Fruit fly (Drosophila melanogaster) whole organism, prepupa: ENCODE data around the gene CG8043.

Source experiments
- Blimp-1 ChIP-seq: fragments of 200-800 bp; sonication (Bioruptor generic); optimal IDR thresholded peaks from 3 replicates; lab custom pipeline; 2017; ENCODE audit warnings: missing biosample characterization, missing genetic modification characterization, mild to moderate bottlenecking, moderate library complexity, missing genetic modification reagents
- CG11294 ChIP-seq: fragments of 200-800 bp; sonication (Bioruptor generic); IDR thresholded peaks from 2 replicates; pipeline ENCODE4 v1.3.6; 2022; ENCODE audit warnings: missing biosample characterization, missing genetic modification characterization
- CG11762 ChIP-seq: fragments of 200-800 bp; sonication (Bioruptor generic); optimal IDR thresholded peaks from 3 replicates; lab custom pipeline; 2016; ENCODE audit warnings: missing biosample characterization, missing genetic modification characterization; ENCODE audit not compliant: insufficient read depth
- CG11902 ChIP-seq: fragments of 200-800 bp; sonication (Bioruptor generic); optimal IDR thresholded peaks from 3 replicates; lab custom pipeline; 2016; ENCODE audit warnings: missing biosample characterization, missing genetic modification characterization
- CG1621 ChIP-seq: fragments of 200-800 bp; sonication (Bioruptor generic); optimal IDR thresholded peaks from 3 replicates; lab custom pipeline; 2018; ENCODE audit warnings: missing biosample characterization, mild to moderate bottlenecking, missing genetic modification characterization
- CG16779 ChIP-seq: fragments of 200-800 bp; sonication (Bioruptor generic); optimal IDR thresholded peaks from 3 replicates; lab custom pipeline; 2017; ENCODE audit warnings: missing biosample characterization, mild to moderate bottlenecking, missing genetic modification characterization
- CG3032 ChIP-seq: fragments of 200-800 bp; optimal IDR thresholded peaks from 2 replicates; lab custom pipeline; 2019; ENCODE audit warnings: missing biosample characterization, mild to moderate bottlenecking, missing genetic modification characterization, moderate library complexity
- CG31627 ChIP-seq: fragments of 200-800 bp; sonication (Bioruptor generic); optimal IDR thresholded peaks from 3 replicates; lab custom pipeline; 2016; ENCODE audit warnings: missing biosample characterization, missing genetic modification characterization
- CG32006 ChIP-seq: fragments of 200-800 bp; sonication (Bioruptor generic); optimal IDR thresholded peaks from 3 replicates; lab custom pipeline; 2017; ENCODE audit warnings: missing biosample characterization, mild to moderate bottlenecking, missing genetic modification characterization
- CG34406 ChIP-seq: fragments of 200-800 bp; sonication (Bioruptor generic); optimal IDR thresholded peaks from 3 replicates; lab custom pipeline; 2016; ENCODE audit warnings: missing biosample characterization, missing genetic modification characterization
- CG3919 ChIP-seq: fragments of 200-800 bp; sonication (Bioruptor generic); optimal IDR thresholded peaks from 3 replicates; lab custom pipeline; 2016; ENCODE audit warnings: missing biosample characterization, missing genetic modification characterization
- CG6163 ChIP-seq: fragments of 200-800 bp; sonication (Bioruptor generic); IDR thresholded peaks from 3 replicates; pipeline ENCODE4 v1.3.6; 2022; ENCODE audit warnings: missing biosample characterization, missing genetic modification characterization
- CG6276 ChIP-seq: fragments of 200-800 bp; sonication (Bioruptor generic); optimal IDR thresholded peaks from 2 replicates; lab custom pipeline; 2017; ENCODE audit warnings: missing biosample characterization, mild to moderate bottlenecking, missing genetic modification characterization
- CG6792 ChIP-seq: fragments of 200-800 bp; sonication (Bioruptor generic); optimal IDR thresholded peaks from 3 replicates; lab custom pipeline; 2016; ENCODE audit warnings: missing biosample characterization, missing genetic modification characterization
- CG6808 ChIP-seq: fragments of 200-800 bp; sonication (Bioruptor generic); optimal IDR thresholded peaks from 3 replicates; lab custom pipeline; 2017; ENCODE audit warnings: missing biosample characterization, missing genetic modification characterization, mild to moderate bottlenecking, moderate library complexity, missing genetic modification reagents
- CG6854 ChIP-seq: fragments of 200-800 bp; sonication (Bioruptor generic); optimal IDR thresholded peaks from 2 replicates; lab custom pipeline; 2017; ENCODE audit warnings: missing biosample characterization, mild to moderate bottlenecking, missing genetic modification characterization
- CG7368 ChIP-seq: fragments of 200-800 bp; sonication (Bioruptor generic); optimal IDR thresholded peaks from 3 replicates; lab custom pipeline; 2016; ENCODE audit warnings: missing biosample characterization, missing genetic modification characterization
- CG8319 ChIP-seq: fragments of 200-800 bp; sonication (Bioruptor generic); optimal IDR thresholded peaks from 3 replicates; lab custom pipeline; 2016; ENCODE audit warnings: missing biosample characterization, missing genetic modification characterization
- CG8632 ChIP-seq: fragments of 200-800 bp; sonication (Bioruptor generic); optimal IDR thresholded peaks from 3 replicates; lab custom pipeline; 2016; ENCODE audit warnings: missing biosample characterization, missing genetic modification characterization
- Eip75B ChIP-seq: fragments of 200-800 bp; sonication (Bioruptor generic); optimal IDR thresholded peaks from 3 replicates; lab custom pipeline; 2016; ENCODE audit warnings: missing biosample characterization, missing genetic modification characterization
- Eip78C ChIP-seq: fragments of 200-800 bp; sonication (Bioruptor generic); peaks from one replicate; lab custom pipeline; 2016; ENCODE audit warnings: missing biosample characterization, missing genetic modification characterization
- Eip93F ChIP-seq: fragments of 200-800 bp; sonication (Bioruptor generic); optimal IDR thresholded peaks from 2 replicates; lab custom pipeline; 2016; ENCODE audit warnings: missing biosample characterization, mild to moderate bottlenecking, missing genetic modification characterization
- Ets21C ChIP-seq: fragments of 200-800 bp; sonication (Bioruptor generic); optimal IDR thresholded peaks from 3 replicates; lab custom pipeline; 2016; ENCODE audit warnings: missing biosample characterization, missing genetic modification characterization
- Ets96B ChIP-seq: fragments of 200-800 bp; optimal IDR thresholded peaks from 2 replicates; lab custom pipeline; 2019; ENCODE audit warnings: missing biosample characterization, mild to moderate bottlenecking, missing genetic modification characterization, moderate library complexity
- Gug ChIP-seq: fragments of 200-800 bp; sonication (Bioruptor generic); IDR thresholded peaks from 2 replicates; pipeline ENCODE4 v1.3.6; 2022; ENCODE audit warnings: missing biosample characterization, missing genetic modification characterization
- Hr38 ChIP-seq: sonication (Bioruptor generic); optimal IDR thresholded peaks from 2 replicates; lab custom pipeline; 2016; ENCODE audit warnings: missing biosample characterization, missing genetic modification characterization
- Hr39 ChIP-seq: fragments of 200-800 bp; sonication (Bioruptor generic); optimal IDR thresholded peaks from 2 replicates; lab custom pipeline; 2016; ENCODE audit warnings: missing biosample characterization, missing genetic modification characterization
- Hr4 ChIP-seq: fragments of 200-800 bp; sonication (Bioruptor generic); optimal IDR thresholded peaks from 3 replicates; lab custom pipeline; 2016; ENCODE audit warnings: missing biosample characterization, missing genetic modification characterization
- Lpt ChIP-seq: fragments of 200-800 bp; sonication (Bioruptor generic); optimal IDR thresholded peaks from 3 replicates; lab custom pipeline; 2016; ENCODE audit warnings: missing biosample characterization, missing genetic modification characterization
- OdsH ChIP-seq: fragments of 200-800 bp; sonication (Bioruptor generic); optimal IDR thresholded peaks from 3 replicates; lab custom pipeline; 2016; ENCODE audit warnings: missing biosample characterization, missing genetic modification characterization
- Sox102F ChIP-seq: fragments of 200-800 bp; sonication (Bioruptor generic); optimal IDR thresholded peaks from 2 replicates; lab custom pipeline; 2016; ENCODE audit warnings: missing biosample characterization, mild to moderate bottlenecking, missing genetic modification characterization
- Sox14 ChIP-seq: fragments of 200-800 bp; sonication (Bioruptor generic); optimal IDR thresholded peaks from 3 replicates; lab custom pipeline; 2016; ENCODE audit warnings: missing biosample characterization, missing genetic modification characterization
- achi ChIP-seq: fragments of 200-800 bp; sonication (Bioruptor generic); optimal IDR thresholded peaks from 3 replicates; lab custom pipeline; 2016; ENCODE audit warnings: missing biosample characterization, missing genetic modification characterization
- acj6 ChIP-seq: fragments of 200-800 bp; sonication (Bioruptor generic); optimal IDR thresholded peaks from 3 replicates; lab custom pipeline; 2016; ENCODE audit warnings: missing biosample characterization, missing genetic modification characterization
- cyc ChIP-seq: fragments of 200-800 bp; sonication (Bioruptor generic); optimal IDR thresholded peaks from 3 replicates; lab custom pipeline; 2016; ENCODE audit warnings: missing biosample characterization, missing genetic modification characterization
- dac ChIP-seq: fragments of 200-800 bp; sonication (Bioruptor generic); optimal IDR thresholded peaks from 2 replicates; lab custom pipeline; 2017; ENCODE audit warnings: missing biosample characterization, mild to moderate bottlenecking, missing genetic modification characterization
- dsx ChIP-seq: fragments of 200-800 bp; optimal IDR thresholded peaks from 3 replicates; lab custom pipeline; 2019; ENCODE audit warnings: missing biosample characterization, mild to moderate bottlenecking, missing genetic modification characterization, moderate library complexity; ENCODE audit not compliant: poor library complexity, severe bottlenecking
- esn ChIP-seq: fragments of 200-800 bp; sonication (Bioruptor generic); optimal IDR thresholded peaks from 2 replicates; lab custom pipeline; 2016; ENCODE audit warnings: missing biosample characterization, mild to moderate bottlenecking, missing genetic modification characterization, moderate library complexity
- fd85E ChIP-seq: fragments of 200-800 bp; sonication (Bioruptor generic); optimal IDR thresholded peaks from 3 replicates; lab custom pipeline; 2016; ENCODE audit warnings: missing biosample characterization, missing genetic modification characterization
- fkh ChIP-seq: fragments of 200-800 bp; sonication (Bioruptor generic); optimal IDR thresholded peaks from 3 replicates; lab custom pipeline; 2017; ENCODE audit warnings: missing biosample characterization, mild to moderate bottlenecking, missing genetic modification characterization, moderate library complexity
- net ChIP-seq: fragments of 200-800 bp; sonication (Bioruptor generic); optimal IDR thresholded peaks from 3 replicates; lab custom pipeline; 2016; ENCODE audit warnings: missing biosample characterization, missing genetic modification characterization
- pdm3 ChIP-seq: fragments of 200-800 bp; sonication (Bioruptor generic); optimal IDR thresholded peaks from 3 replicates; lab custom pipeline; 2016; ENCODE audit warnings: missing biosample characterization, missing genetic modification characterization
- salr ChIP-seq, 2 experiments: fragments of 200-800 bp; sonication (Bioruptor generic); optimal IDR thresholded peaks; 3 replicates each; lab custom pipeline; 2016 to 2018; ENCODE audit warnings: missing biosample characterization in 2 of 2, missing genetic modification characterization in 2 of 2, mild to moderate bottlenecking in 1 of 2
- spab ChIP-seq: fragments of 200-800 bp; sonication (Bioruptor generic); optimal IDR thresholded peaks from 2 replicates; lab custom pipeline; 2017; ENCODE audit warnings: missing biosample characterization, mild to moderate bottlenecking, missing genetic modification characterization, missing genetic modification reagents
- ss ChIP-seq, 2 experiments: fragments of 200-800 bp; sonication (Bioruptor generic); optimal IDR thresholded peaks; 2 replicates in 1 of 2; 3 replicates in 1 of 2; lab custom pipeline; 2017 to 2018; ENCODE audit warnings: mild to moderate bottlenecking in 2 of 2, missing biosample characterization in 2 of 2, missing genetic modification characterization in 2 of 2, moderate library complexity in 1 of 2
- topi ChIP-seq: fragments of 200-800 bp; sonication (Bioruptor generic); optimal IDR thresholded peaks from 3 replicates; lab custom pipeline; 2016; ENCODE audit warnings: missing biosample characterization, missing genetic modification characterization
- vri ChIP-seq: fragments of 200-800 bp; sonication (Bioruptor generic); optimal IDR thresholded peaks from 3 replicates; lab custom pipeline; 2016; ENCODE audit warnings: missing biosample characterization, mild to moderate bottlenecking, missing genetic modification characterization

CG8043 gene

dm6 chr3R:8686446-8686845, 9.7 kb downstream of the CG8043 start:
- no peak for TF ChIP-seq Sox14 (GFP tag; lab: Kevin White, UChicago)
- TF ChIP-seq CG1621 (tag; lab: Kevin White, UChicago) = no peak
- TF ChIP-seq dac (GFP tag; lab: Kevin White, UChicago) = no peak
- TF ChIP-seq CG34406 (GFP tag; lab: Kevin White, UChicago) = no peak
- TF ChIP-seq CG31627 (GFP tag; lab: Kevin White, UChicago) = no peak
- TF ChIP-seq Sox102F = no peak
- no peak for TF ChIP-seq fd85E (GFP tag; lab: Kevin White, UChicago)

dm6 chr3R:8694110-8694826, 17.6 kb downstream of the CG8043 start:
- no peak for TF ChIP-seq Hr38 (GFP tag; lab: Kevin White, UChicago)
- peak; percentile 56 for TF ChIP-seq vri (GFP tag; lab: Kevin White, UChicago)
- peak; percentile 91 for TF ChIP-seq net (GFP tag; lab: Kevin White, UChicago)
- TF ChIP-seq achi (GFP tag; lab: Kevin White, UChicago) = peak; percentile 79
- TF ChIP-seq CG6854 (GFP tag; lab: Kevin White, UChicago) = no peak
- peak; percentile 67 for TF ChIP-seq Sox102F
- TF ChIP-seq Eip78C = no peak
- TF ChIP-seq CG11294 (GFP tag; lab: Robert Waterston, UW) = peak; percentile 68; the same call in 1 of the 2 replicates
- TF ChIP-seq CG8632 = peak; percentile 73
- peak; percentile 87 for TF ChIP-seq Lpt
- TF ChIP-seq cyc = no peak
- peak; percentile 74 for TF ChIP-seq Ets96B (tag; lab: Kevin White, UChicago)
- TF ChIP-seq OdsH = peak; percentile 64
- peak; percentile 70 for TF ChIP-seq CG34406 (GFP tag; lab: Kevin White, UChicago)
- TF ChIP-seq CG6808 (GFP tag; lab: Kevin White, UChicago) = peak; percentile 86
- TF ChIP-seq acj6 (GFP tag; lab: Kevin White, UChicago) = peak; percentile 21
- no peak for TF ChIP-seq Ets21C (GFP tag; lab: Kevin White, UChicago)
- TF ChIP-seq Gug (GFP tag; lab: Robert Waterston, UW) = peak; percentile 80
- peak; percentile 84 for TF ChIP-seq CG7368 (GFP tag; lab: Kevin White, UChicago)
- TF ChIP-seq salr (GFP tag; optimal IDR thresholded peaks at IDR 0.05; lab: Kevin White, UChicago) = peak; percentile 64 to 77
- no peak for TF ChIP-seq CG11902 (GFP tag; lab: Kevin White, UChicago)
- TF ChIP-seq pdm3 (GFP tag; lab: Kevin White, UChicago) = peak; percentile 77
- TF ChIP-seq fkh = peak; percentile 3
- TF ChIP-seq dac (GFP tag; lab: Kevin White, UChicago) = peak; percentile 62
- TF ChIP-seq Hr4 (GFP tag; lab: Kevin White, UChicago) = peak; percentile 65
- TF ChIP-seq CG16779 (tag; lab: Kevin White, UChicago) = peak; percentile 94
- peak; percentile 69 for TF ChIP-seq CG32006 (GFP tag; lab: Kevin White, UChicago)
- TF ChIP-seq topi (GFP tag; lab: Kevin White, UChicago) = peak; percentile 32
- peak; percentile 80 for TF ChIP-seq CG3919 (GFP tag; lab: Kevin White, UChicago)
- TF ChIP-seq spab (GFP tag; lab: Kevin White, UChicago) = peak; percentile 88
- TF ChIP-seq CG11762 (GFP tag; lab: Kevin White, UChicago) = peak; percentile 72
- TF ChIP-seq CG6276 = peak; percentile 95
- no peak for TF ChIP-seq Eip93F (GFP tag; lab: Kevin White, UChicago)
- peak; percentile 21 for TF ChIP-seq fd85E (GFP tag; lab: Kevin White, UChicago)
- peak; percentile 16 for TF ChIP-seq CG6792 (GFP tag; lab: Kevin White, UChicago)
- TF ChIP-seq dsx = no peak
- peak; percentile 9 for TF ChIP-seq Sox14 (GFP tag; lab: Kevin White, UChicago)
- no peak for TF ChIP-seq Hr39 (GFP tag; lab: Kevin White, UChicago)
- TF ChIP-seq Blimp-1 (GFP tag; lab: Kevin White, UChicago) = no peak
- peak; percentile 75 for TF ChIP-seq CG3032 (tag; lab: Kevin White, UChicago)
- TF ChIP-seq Eip75B = peak; percentile 55
- peak; percentile 35 for TF ChIP-seq CG8319 (GFP tag; lab: Kevin White, UChicago)
- TF ChIP-seq CG6163 (GFP tag; lab: Robert Waterston, UW) = peak; percentile 98
- TF ChIP-seq ss (GFP tag; optimal IDR thresholded peaks at IDR 0.05; lab: Kevin White, UChicago) = peak; percentile 91 to 94
- no peak for TF ChIP-seq esn (GFP tag; lab: Kevin White, UChicago)
- TF ChIP-seq CG31627 (GFP tag; lab: Kevin White, UChicago) = no peak
